Worm (Caenorhabditis elegans) whole organism, mixed stage, embryonic: Measurements from ENCODE around the gene twk-25.

ENCODE experiments used
- blmp-1 ChIP-seq: fragments of 150-350 bp; optimal IDR thresholded peaks from 2 replicates; lab custom pipeline; 2014; ENCODE audit warnings: missing biosample characterization, missing genetic modification characterization
- nhr-28 ChIP-seq: fragments of 150-350 bp; optimal IDR thresholded peaks from 2 replicates; lab custom pipeline; 2014; ENCODE audit warnings: missing biosample characterization, missing genetic modification characterization
- nhr-76 ChIP-seq: sonication (generic microtip); optimal IDR thresholded peaks from 2 replicates; lab custom pipeline; 2017; ENCODE audit warnings: missing biosample characterization, missing genetic modification characterization
- unc-62 ChIP-seq: fragments of 150-350 bp; optimal IDR thresholded peaks from 2 replicates; lab custom pipeline; 2014; ENCODE audit warnings: missing biosample characterization, missing genetic modification reagents, missing genetic modification characterization

DNA sequence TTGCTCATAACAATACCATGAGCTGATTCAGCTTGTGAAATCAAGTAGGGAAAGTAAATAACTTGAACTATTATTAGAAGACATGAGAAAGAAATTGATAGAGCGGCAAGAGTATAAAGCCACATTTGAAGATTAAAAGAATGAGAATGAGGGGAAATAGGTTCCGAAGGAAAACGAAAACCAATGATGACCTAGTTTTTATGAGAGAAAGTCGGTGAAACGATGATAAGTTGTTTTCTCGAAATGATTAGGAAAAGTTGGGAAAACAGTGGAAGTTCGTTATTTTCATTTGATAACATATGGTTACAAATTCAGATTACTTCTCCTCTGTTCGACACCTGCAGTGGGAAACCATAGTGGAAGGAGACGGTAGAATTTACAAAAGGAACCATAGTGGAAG, 47.3 kb downstream of the twk-25 start, which contains the start of gene col-128:
- TF ChIP-seq nhr-76 (tag; lab: Kevin White, UChicago) (no peak), unc-62 (GFP tag; lab: Kevin White, UChicago) (no peak), nhr-28 (no peak), blmp-1 (tag; lab: Kevin White, UChicago) (no peak)
